Fruit fly (Drosophila melanogaster) S2 (cell line): ENCODE results near the gene por.

Source experiments
- CG8478 ChIP-seq: fragments of >200 bp; optimal IDR thresholded peaks from 2 replicates; lab custom pipeline; 2018
- CTCF ChIP-seq, 2 experiments: fragments of >200 bp; optimal IDR thresholded peaks; 2 replicates each; lab custom pipeline; 2018

DNA sequence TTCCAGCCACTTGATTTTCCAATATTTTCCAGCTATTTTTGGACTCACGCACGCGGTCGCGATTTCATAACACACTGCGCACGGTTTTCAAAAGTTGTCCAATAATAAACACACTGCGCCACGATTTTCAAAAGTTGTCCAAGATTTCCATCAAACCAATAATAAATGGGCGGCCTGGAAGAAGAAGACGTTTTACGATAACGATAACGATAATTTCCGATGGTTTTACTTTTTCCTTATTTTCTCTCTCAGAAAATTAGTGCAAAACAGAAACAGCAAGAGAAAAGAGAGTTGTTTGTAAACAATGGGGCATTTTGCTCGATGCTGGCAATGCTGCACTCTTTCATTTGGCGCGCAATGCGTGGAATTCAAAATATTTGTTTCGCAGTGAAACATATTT, 30.3 kb upstream of the por start, which contains the start of gene Nt5b:
- no peak for TF ChIP-seq CG8478 (lab: Kevin White, UChicago)
- no peak for TF ChIP-seq CTCF (optimal IDR thresholded peaks at IDR 0.05; lab: Kevin White, UChicago)
